Worm (Caenorhabditis elegans): Measurements from ENCODE around the gene sri-51.

- TF ChIP-seq elt-2 (tag; optimal IDR thresholded peaks at IDR 0.05) (no peak), pha-4 (tag; optimal IDR thresholded peaks at IDR 0.05) (no peak), nhr-12 (tag; optimal IDR thresholded peaks at IDR 0.05) (no peak), nhr-28 (tag; optimal IDR thresholded peaks at IDR 0.05) (no peak), snpc-4 (tag; optimal IDR thresholded peaks at IDR 0.05) (no peak), ztf-11 (tag; optimal IDR thresholded peaks at IDR 0.05) (no peak), ztf-4 (tag; optimal IDR thresholded peaks at IDR 0.05) (no peak), egl-5 (tag; optimal IDR thresholded peaks at IDR 0.05) (no peak), lin-39 (tag; optimal IDR thresholded peaks at IDR 0.05) (no peak), nhr-23 (tag; optimal IDR thresholded peaks at IDR 0.05) (no peak), ama-1 (optimal IDR thresholded peaks at IDR 0.05) (no peak), fkh-10 (GFP tag; optimal IDR thresholded peaks at IDR 0.05) (no peak), R02D3.7 (tag; optimal IDR thresholded peaks at IDR 0.05) (no peak), unc-62 (GFP tag; optimal IDR thresholded peaks at IDR 0.05) (no peak)
These were observed 44.5 kb downstream of the sri-51 start, which contains the start of gene sri-32 for ce11 chrII:3154383-3154782.
